Fruit fly (Drosophila melanogaster) whole organism, prepupa: ENCODE data around the gene CG6465.

Experiments used
- Blimp-1 ChIP-seq: fragments of 200-800 bp; sonication (Bioruptor generic); optimal IDR thresholded peaks from 3 replicates; lab custom pipeline; 2017; ENCODE audit warnings: missing biosample characterization, missing genetic modification characterization, mild to moderate bottlenecking, moderate library complexity, missing genetic modification reagents
- CG10631 ChIP-seq: fragments of 200-800 bp; sonication (Bioruptor generic); optimal IDR thresholded peaks from 2 replicates; lab custom pipeline; 2016; ENCODE audit warnings: missing biosample characterization, missing genetic modification characterization
- CG10669 ChIP-seq: fragments of 200-800 bp; sonication (Bioruptor generic); optimal IDR thresholded peaks from 3 replicates; lab custom pipeline; 2018; ENCODE audit warnings: missing biosample characterization, mild to moderate bottlenecking, missing genetic modification characterization, moderate library complexity
- CG11294 ChIP-seq: fragments of 200-800 bp; sonication (Bioruptor generic); IDR thresholded peaks from 2 replicates; pipeline ENCODE4 v1.3.6; 2022; ENCODE audit warnings: missing biosample characterization, missing genetic modification characterization
- CG11762 ChIP-seq: fragments of 200-800 bp; sonication (Bioruptor generic); optimal IDR thresholded peaks from 3 replicates; lab custom pipeline; 2016; ENCODE audit warnings: missing biosample characterization, missing genetic modification characterization; ENCODE audit not compliant: insufficient read depth
- CG11902 ChIP-seq: fragments of 200-800 bp; sonication (Bioruptor generic); optimal IDR thresholded peaks from 3 replicates; lab custom pipeline; 2016; ENCODE audit warnings: missing biosample characterization, missing genetic modification characterization
- CG15336 ChIP-seq: fragments of 200-800 bp; sonication (Bioruptor generic); IDR thresholded peaks from 2 replicates; pipeline ENCODE4 v1.3.6; 2022; ENCODE audit warnings: missing biosample characterization, missing genetic modification characterization
- CG1621 ChIP-seq: fragments of 200-800 bp; sonication (Bioruptor generic); optimal IDR thresholded peaks from 3 replicates; lab custom pipeline; 2018; ENCODE audit warnings: missing biosample characterization, mild to moderate bottlenecking, missing genetic modification characterization
- CG16779 ChIP-seq: fragments of 200-800 bp; sonication (Bioruptor generic); optimal IDR thresholded peaks from 3 replicates; lab custom pipeline; 2017; ENCODE audit warnings: missing biosample characterization, mild to moderate bottlenecking, missing genetic modification characterization
- CG3032 ChIP-seq: fragments of 200-800 bp; optimal IDR thresholded peaks from 2 replicates; lab custom pipeline; 2019; ENCODE audit warnings: missing biosample characterization, mild to moderate bottlenecking, missing genetic modification characterization, moderate library complexity
- CG31627 ChIP-seq: fragments of 200-800 bp; sonication (Bioruptor generic); optimal IDR thresholded peaks from 3 replicates; lab custom pipeline; 2016; ENCODE audit warnings: missing biosample characterization, missing genetic modification characterization
- CG34406 ChIP-seq: fragments of 200-800 bp; sonication (Bioruptor generic); optimal IDR thresholded peaks from 3 replicates; lab custom pipeline; 2016; ENCODE audit warnings: missing biosample characterization, missing genetic modification characterization
- CG4318 ChIP-seq: fragments of 200-800 bp; sonication (Bioruptor generic); optimal IDR thresholded peaks from 3 replicates; lab custom pipeline; 2017; ENCODE audit warnings: missing biosample characterization, mild to moderate bottlenecking, missing genetic modification characterization
- CG6163 ChIP-seq: fragments of 200-800 bp; sonication (Bioruptor generic); IDR thresholded peaks from 3 replicates; pipeline ENCODE4 v1.3.6; 2022; ENCODE audit warnings: missing biosample characterization, missing genetic modification characterization
- CG6276 ChIP-seq: fragments of 200-800 bp; sonication (Bioruptor generic); optimal IDR thresholded peaks from 2 replicates; lab custom pipeline; 2017; ENCODE audit warnings: missing biosample characterization, mild to moderate bottlenecking, missing genetic modification characterization
- CG6792 ChIP-seq: fragments of 200-800 bp; sonication (Bioruptor generic); optimal IDR thresholded peaks from 3 replicates; lab custom pipeline; 2016; ENCODE audit warnings: missing biosample characterization, missing genetic modification characterization
- CG6808 ChIP-seq: fragments of 200-800 bp; sonication (Bioruptor generic); optimal IDR thresholded peaks from 3 replicates; lab custom pipeline; 2017; ENCODE audit warnings: missing biosample characterization, missing genetic modification characterization, mild to moderate bottlenecking, moderate library complexity, missing genetic modification reagents
- CG6854 ChIP-seq: fragments of 200-800 bp; sonication (Bioruptor generic); optimal IDR thresholded peaks from 2 replicates; lab custom pipeline; 2017; ENCODE audit warnings: missing biosample characterization, mild to moderate bottlenecking, missing genetic modification characterization
- CG7368 ChIP-seq: fragments of 200-800 bp; sonication (Bioruptor generic); optimal IDR thresholded peaks from 3 replicates; lab custom pipeline; 2016; ENCODE audit warnings: missing biosample characterization, missing genetic modification characterization
- CG8119 ChIP-seq: fragments of 200-800 bp; sonication (Bioruptor generic); IDR thresholded peaks from 3 replicates; pipeline ENCODE4 v1.3.6; 2022; ENCODE audit warnings: missing biosample characterization, missing genetic modification characterization
- CG8319 ChIP-seq: fragments of 200-800 bp; sonication (Bioruptor generic); optimal IDR thresholded peaks from 3 replicates; lab custom pipeline; 2016; ENCODE audit warnings: missing biosample characterization, missing genetic modification characterization
- CG8632 ChIP-seq: fragments of 200-800 bp; sonication (Bioruptor generic); optimal IDR thresholded peaks from 3 replicates; lab custom pipeline; 2016; ENCODE audit warnings: missing biosample characterization, missing genetic modification characterization
- CG9139 ChIP-seq: fragments of 200-800 bp; sonication (Bioruptor generic); optimal IDR thresholded peaks from 3 replicates; lab custom pipeline; 2017; ENCODE audit warnings: missing biosample characterization, mild to moderate bottlenecking, missing genetic modification characterization
- Ets21C ChIP-seq: fragments of 200-800 bp; sonication (Bioruptor generic); optimal IDR thresholded peaks from 3 replicates; lab custom pipeline; 2016; ENCODE audit warnings: missing biosample characterization, missing genetic modification characterization
- Ets96B ChIP-seq: fragments of 200-800 bp; optimal IDR thresholded peaks from 2 replicates; lab custom pipeline; 2019; ENCODE audit warnings: missing biosample characterization, mild to moderate bottlenecking, missing genetic modification characterization, moderate library complexity
- Gug ChIP-seq: fragments of 200-800 bp; sonication (Bioruptor generic); IDR thresholded peaks from 2 replicates; pipeline ENCODE4 v1.3.6; 2022; ENCODE audit warnings: missing biosample characterization, missing genetic modification characterization
- Hr38 ChIP-seq: sonication (Bioruptor generic); optimal IDR thresholded peaks from 2 replicates; lab custom pipeline; 2016; ENCODE audit warnings: missing biosample characterization, missing genetic modification characterization
- Lpt ChIP-seq: fragments of 200-800 bp; sonication (Bioruptor generic); optimal IDR thresholded peaks from 3 replicates; lab custom pipeline; 2016; ENCODE audit warnings: missing biosample characterization, missing genetic modification characterization
- Met ChIP-seq: fragments of 200-800 bp; sonication (Bioruptor generic); optimal IDR thresholded peaks from 3 replicates; lab custom pipeline; 2016; ENCODE audit warnings: missing biosample characterization, missing genetic modification characterization
- Smox ChIP-seq: fragments of 200-800 bp; sonication (Bioruptor generic); optimal IDR thresholded peaks from 3 replicates; lab custom pipeline; 2016; ENCODE audit warnings: missing biosample characterization, missing genetic modification characterization
- Sox102F ChIP-seq: fragments of 200-800 bp; sonication (Bioruptor generic); optimal IDR thresholded peaks from 2 replicates; lab custom pipeline; 2016; ENCODE audit warnings: missing biosample characterization, mild to moderate bottlenecking, missing genetic modification characterization
- Sox14 ChIP-seq: fragments of 200-800 bp; sonication (Bioruptor generic); optimal IDR thresholded peaks from 3 replicates; lab custom pipeline; 2016; ENCODE audit warnings: missing biosample characterization, missing genetic modification characterization
- Sox15 ChIP-seq: fragments of 200-800 bp; sonication (Bioruptor generic); optimal IDR thresholded peaks from 3 replicates; lab custom pipeline; 2016; ENCODE audit warnings: missing biosample characterization, missing genetic modification characterization
- achi ChIP-seq: fragments of 200-800 bp; sonication (Bioruptor generic); optimal IDR thresholded peaks from 3 replicates; lab custom pipeline; 2016; ENCODE audit warnings: missing biosample characterization, missing genetic modification characterization
- acj6 ChIP-seq: fragments of 200-800 bp; sonication (Bioruptor generic); optimal IDR thresholded peaks from 3 replicates; lab custom pipeline; 2016; ENCODE audit warnings: missing biosample characterization, missing genetic modification characterization
- dac ChIP-seq: fragments of 200-800 bp; sonication (Bioruptor generic); optimal IDR thresholded peaks from 2 replicates; lab custom pipeline; 2017; ENCODE audit warnings: missing biosample characterization, mild to moderate bottlenecking, missing genetic modification characterization
- dsx ChIP-seq: fragments of 200-800 bp; optimal IDR thresholded peaks from 3 replicates; lab custom pipeline; 2019; ENCODE audit warnings: missing biosample characterization, mild to moderate bottlenecking, missing genetic modification characterization, moderate library complexity; ENCODE audit not compliant: poor library complexity, severe bottlenecking
- eg ChIP-seq: fragments of 200-800 bp; sonication (Bioruptor generic); IDR thresholded peaks from 3 replicates; pipeline ENCODE4 v1.3.6; 2022; ENCODE audit warnings: missing biosample characterization, missing genetic modification characterization
- esn ChIP-seq: fragments of 200-800 bp; sonication (Bioruptor generic); optimal IDR thresholded peaks from 2 replicates; lab custom pipeline; 2016; ENCODE audit warnings: missing biosample characterization, mild to moderate bottlenecking, missing genetic modification characterization, moderate library complexity
- fd59A ChIP-seq: fragments of 200-800 bp; sonication (Bioruptor generic); optimal IDR thresholded peaks from 2 replicates; lab custom pipeline; 2017; ENCODE audit warnings: missing biosample characterization, mild to moderate bottlenecking, missing genetic modification characterization, missing genetic modification reagents
- fd85E ChIP-seq: fragments of 200-800 bp; sonication (Bioruptor generic); optimal IDR thresholded peaks from 3 replicates; lab custom pipeline; 2016; ENCODE audit warnings: missing biosample characterization, missing genetic modification characterization
- lz ChIP-seq: fragments of 200-800 bp; sonication (Bioruptor generic); optimal IDR thresholded peaks from 3 replicates; lab custom pipeline; 2016; ENCODE audit warnings: missing biosample characterization, missing genetic modification characterization
- net ChIP-seq: fragments of 200-800 bp; sonication (Bioruptor generic); optimal IDR thresholded peaks from 3 replicates; lab custom pipeline; 2016; ENCODE audit warnings: missing biosample characterization, missing genetic modification characterization
- pdm3 ChIP-seq: fragments of 200-800 bp; sonication (Bioruptor generic); optimal IDR thresholded peaks from 3 replicates; lab custom pipeline; 2016; ENCODE audit warnings: missing biosample characterization, missing genetic modification characterization
- salr ChIP-seq, 2 experiments: fragments of 200-800 bp; sonication (Bioruptor generic); optimal IDR thresholded peaks; 3 replicates each; lab custom pipeline; 2016 to 2018; ENCODE audit warnings: missing biosample characterization in 2 of 2, missing genetic modification characterization in 2 of 2, mild to moderate bottlenecking in 1 of 2
- spab ChIP-seq: fragments of 200-800 bp; sonication (Bioruptor generic); optimal IDR thresholded peaks from 2 replicates; lab custom pipeline; 2017; ENCODE audit warnings: missing biosample characterization, mild to moderate bottlenecking, missing genetic modification characterization, missing genetic modification reagents
- ss ChIP-seq, 2 experiments: fragments of 200-800 bp; sonication (Bioruptor generic); optimal IDR thresholded peaks; 2 replicates in 1 of 2; 3 replicates in 1 of 2; lab custom pipeline; 2017 to 2018; ENCODE audit warnings: mild to moderate bottlenecking in 2 of 2, missing biosample characterization in 2 of 2, missing genetic modification characterization in 2 of 2, moderate library complexity in 1 of 2
- svp ChIP-seq: fragments of 200-800 bp; sonication (Bioruptor generic); peaks from one replicate; lab custom pipeline; 2016; ENCODE audit warnings: missing biosample characterization, missing genetic modification characterization
- vri ChIP-seq: fragments of 200-800 bp; sonication (Bioruptor generic); optimal IDR thresholded peaks from 3 replicates; lab custom pipeline; 2016; ENCODE audit warnings: missing biosample characterization, mild to moderate bottlenecking, missing genetic modification characterization

CG6465 gene

dm6 chr3R:10633855-10634254, 43.2 kb downstream of the CG6465 start (continued):
- TF ChIP-seq CG6163 (GFP tag; lab: Robert Waterston, UW) (peak; percentile 83), Hr38 (GFP tag; lab: Kevin White, UChicago) (no peak), CG34406 (GFP tag; lab: Kevin White, UChicago) (peak; percentile 43), CG31627 (GFP tag; lab: Kevin White, UChicago) (peak; percentile 67), CG9139 (GFP tag; lab: Kevin White, UChicago) (peak; percentile 62), CG3032 (peak; percentile 56), CG7368 (GFP tag; lab: Kevin White, UChicago) (peak; percentile 65), acj6 (GFP tag; lab: Kevin White, UChicago) (peak; percentile 58)

- peak; percentile 14 for TF ChIP-seq CG4318 (GFP tag; lab: Kevin White, UChicago)
- TF ChIP-seq CG1621 (tag; lab: Kevin White, UChicago) = no peak
- peak; percentile 6 for TF ChIP-seq Ets96B (tag; lab: Kevin White, UChicago)
- TF ChIP-seq Lpt (GFP tag; lab: Kevin White, UChicago) = no peak
- TF ChIP-seq fd85E (GFP tag; lab: Kevin White, UChicago) = no peak
- no peak for TF ChIP-seq CG6808 (GFP tag; lab: Kevin White, UChicago)
- TF ChIP-seq Sox15 (GFP tag; lab: Kevin White, UChicago) = no peak
- peak; percentile 44 for TF ChIP-seq CG15336 (GFP tag; lab: Robert Waterston, UW)
- peak; percentile 5 for TF ChIP-seq CG6276
- no peak for TF ChIP-seq dac (GFP tag; lab: Kevin White, UChicago)
- TF ChIP-seq lz (GFP tag; lab: Kevin White, UChicago) = peak; percentile 48
- TF ChIP-seq esn = peak; percentile 58
- no peak for TF ChIP-seq fd59A
- TF ChIP-seq acj6 (GFP tag; lab: Kevin White, UChicago) = no peak
- TF ChIP-seq CG8119 (GFP tag; lab: Robert Waterston, UW) = peak; percentile 38; the same call in 1 of the 3 replicates
- TF ChIP-seq CG8632 (GFP tag; lab: Kevin White, UChicago) = no peak
- no peak for TF ChIP-seq CG9139 (GFP tag; lab: Kevin White, UChicago)
- no peak for TF ChIP-seq dsx (GFP tag; lab: Kevin White, UChicago)
- TF ChIP-seq CG6792 = no peak
- TF ChIP-seq CG11902 (GFP tag; lab: Kevin White, UChicago) = no peak
- TF ChIP-seq CG6854 (GFP tag; lab: Kevin White, UChicago) = no peak
- no peak for TF ChIP-seq Blimp-1
- TF ChIP-seq CG11762 (GFP tag; lab: Kevin White, UChicago) = no peak
- peak; percentile 72 for TF ChIP-seq svp (GFP tag; lab: Kevin White, UChicago)
- TF ChIP-seq Gug (GFP tag; lab: Robert Waterston, UW) = peak; percentile 26; the same call in 1 of the 2 replicates
- peak; percentile 13 for TF ChIP-seq Smox (GFP tag; lab: Kevin White, UChicago)
- no peak for TF ChIP-seq CG10669 (GFP tag; lab: Kevin White, UChicago)
- TF ChIP-seq Sox102F = peak; percentile 33
- no peak for TF ChIP-seq CG8319 (GFP tag; lab: Kevin White, UChicago)
- TF ChIP-seq Hr38 (GFP tag; lab: Kevin White, UChicago) = no peak
- no peak for TF ChIP-seq net
- no peak for TF ChIP-seq CG11294 (GFP tag; lab: Robert Waterston, UW)
- TF ChIP-seq CG6163 (GFP tag; lab: Robert Waterston, UW) = peak; percentile 45; the same call in 2 of the 3 replicates
- no peak for TF ChIP-seq pdm3
- peak; percentile 13 for TF ChIP-seq vri
- peak; percentile 46; the same call in 1 of the 3 replicates for TF ChIP-seq eg (GFP tag; lab: Robert Waterston, UW)
- no peak for TF ChIP-seq CG34406 (GFP tag; lab: Kevin White, UChicago)
- peak; percentile 34 for TF ChIP-seq achi
- peak; percentile 24 for TF ChIP-seq Sox14
- no peak for TF ChIP-seq salr (GFP tag; optimal IDR thresholded peaks at IDR 0.05; lab: Kevin White, UChicago)
- no peak for TF ChIP-seq CG7368 (GFP tag; lab: Kevin White, UChicago)
- no peak for TF ChIP-seq CG16779
- TF ChIP-seq CG10631 = peak; percentile 35
- TF ChIP-seq spab = no peak
- TF ChIP-seq ss (GFP tag; optimal IDR thresholded peaks at IDR 0.05; lab: Kevin White, UChicago) = no peak
- TF ChIP-seq Met (GFP tag; lab: Kevin White, UChicago) = peak; percentile 65
- peak; percentile 1 for TF ChIP-seq Ets21C
These were observed 45.2 kb downstream of the CG6465 start for dm6 chr3R:10631807-10632206.
